Worm (Caenorhabditis elegans): Measurements from ENCODE around the gene lelo-1.

ce11 chrII:6267983-6268382, 21.8 kb downstream of the lelo-1 start, which contains the start of gene F13H8.8:
- TF ChIP-seq blmp-1 (tag; optimal IDR thresholded peaks at IDR 0.05) (no peak), nhr-12 (tag; optimal IDR thresholded peaks at IDR 0.05) (no peak), lin-13 (tag; optimal IDR thresholded peaks at IDR 0.05) (no peak), elt-1 (tag; optimal IDR thresholded peaks at IDR 0.05; ENCODE audit: borderline replicate concordance, insufficient read depth) (no peak), pha-4 (tag; optimal IDR thresholded peaks at IDR 0.05) (no peak), nhr-28 (tag; optimal IDR thresholded peaks at IDR 0.05) (no peak), ceh-43 (GFP tag; optimal IDR thresholded peaks at IDR 0.05) (no peak), nhr-237 (tag; optimal IDR thresholded peaks at IDR 0.05) (no peak), ztf-11 (tag; optimal IDR thresholded peaks at IDR 0.05) (no peak), unc-120 (tag; optimal IDR thresholded peaks at IDR 0.05; ENCODE audit: poor library complexity, severe bottlenecking) (no peak), ceh-83 (GFP tag; optimal IDR thresholded peaks at IDR 0.05) (no peak), nhr-76 (tag; optimal IDR thresholded peaks at IDR 0.05) (no peak), elt-3 (tag; optimal IDR thresholded peaks at IDR 0.05) (no peak), unc-62 (GFP tag; optimal IDR thresholded peaks at IDR 0.05) (no peak)
